Fruit fly (Drosophila melanogaster) whole organism, embryonic: ENCODE data around the gene Sox100B.

Source experiments
- Antp ChIP-seq: fragments of 200-800 bp; sonication (Bioruptor generic); optimal IDR thresholded peaks from 3 replicates; lab custom pipeline; 2016; ENCODE audit warnings: missing biosample characterization, missing genetic modification characterization
- CG11247 ChIP-seq: fragments of 200-800 bp; sonication (Bioruptor generic); IDR thresholded peaks from 2 replicates; pipeline ENCODE4 v1.3.6; 2022; ENCODE audit warnings: missing biosample characterization, missing genetic modification characterization
- CG11398 ChIP-seq: fragments of 200-800 bp; sonication (Bioruptor generic); optimal IDR thresholded peaks from 2 replicates; lab custom pipeline; 2016; ENCODE audit warnings: missing biosample characterization, missing genetic modification characterization
- CG11695 ChIP-seq: fragments of 200-800 bp; sonication (Bioruptor generic); IDR thresholded peaks from 3 replicates; pipeline ENCODE4 v1.3.6; 2022; ENCODE audit warnings: missing biosample characterization, missing genetic modification characterization
- CG12071 ChIP-seq: fragments of 200-800 bp; sonication (Bioruptor generic); optimal IDR thresholded peaks from 3 replicates; lab custom pipeline; 2018; ENCODE audit warnings: missing biosample characterization, mild to moderate bottlenecking, missing genetic modification characterization
- CG12219 ChIP-seq: fragments of 200-800 bp; sonication (Bioruptor generic); optimal IDR thresholded peaks from 3 replicates; lab custom pipeline; 2018; ENCODE audit warnings: missing biosample characterization, mild to moderate bottlenecking, missing genetic modification characterization
- CG12299 ChIP-seq: fragments of 200-800 bp; sonication (Bioruptor generic); optimal IDR thresholded peaks from 2 replicates; lab custom pipeline; 2018; ENCODE audit warnings: missing biosample characterization, mild to moderate bottlenecking, missing genetic modification characterization
- CG13775 ChIP-seq: fragments of 200-800 bp; sonication (Bioruptor generic); optimal IDR thresholded peaks from 3 replicates; lab custom pipeline; 2017; ENCODE audit warnings: missing biosample characterization, mild to moderate bottlenecking, missing genetic modification characterization
- CG14050 ChIP-seq: fragments of 200-800 bp; sonication (Bioruptor generic); IDR thresholded peaks from 3 replicates; pipeline ENCODE4 v1.3.6; 2022; ENCODE audit warnings: missing biosample characterization, missing genetic modification characterization
- CG14965 ChIP-seq: fragments of 200-800 bp; sonication (Bioruptor generic); optimal IDR thresholded peaks from 2 replicates; lab custom pipeline; 2016; ENCODE audit warnings: missing biosample characterization, missing genetic modification characterization, borderline replicate concordance
- CG1647 ChIP-seq: fragments of 200-800 bp; sonication (Bioruptor generic); optimal IDR thresholded peaks from 3 replicates; lab custom pipeline; 2016; ENCODE audit warnings: missing biosample characterization, missing genetic modification characterization
- CG31388 ChIP-seq: fragments of 200-800 bp; sonication (Bioruptor generic); optimal IDR thresholded peaks from 2 replicates; lab custom pipeline; 2016; ENCODE audit warnings: missing biosample characterization, missing genetic modification characterization
- CG31441 ChIP-seq: fragments of 200-800 bp; sonication (Bioruptor generic); IDR thresholded peaks from 2 replicates; pipeline ENCODE4 v1.3.6; 2022; ENCODE audit warnings: missing biosample characterization, missing genetic modification characterization
- CG6254 ChIP-seq: fragments of 200-800 bp; sonication (Bioruptor generic); optimal IDR thresholded peaks from 3 replicates; lab custom pipeline; 2017; ENCODE audit warnings: mild to moderate bottlenecking, missing biosample characterization, missing genetic modification reagents, missing genetic modification characterization
- CG6683 ChIP-seq: fragments of 200-800 bp; sonication (Bioruptor generic); optimal IDR thresholded peaks from 2 replicates; lab custom pipeline; 2017; ENCODE audit warnings: missing biosample characterization, mild to moderate bottlenecking, missing genetic modification characterization, missing genetic modification reagents
- CG7556 ChIP-seq: fragments of 200-800 bp; sonication (Bioruptor generic); optimal IDR thresholded peaks from 2 replicates; lab custom pipeline; 2017; ENCODE audit warnings: missing biosample characterization, mild to moderate bottlenecking, missing genetic modification characterization
- CG7987 ChIP-seq: fragments of 200-800 bp; sonication (Bioruptor generic); optimal IDR thresholded peaks from 2 replicates; lab custom pipeline; 2018; ENCODE audit warnings: missing biosample characterization, mild to moderate bottlenecking, missing genetic modification characterization, moderate library complexity
- CG9932 ChIP-seq: fragments of 200-800 bp; sonication (Bioruptor generic); IDR thresholded peaks from 2 replicates; pipeline ENCODE4 v1.3.6; 2022; ENCODE audit warnings: missing biosample characterization, missing genetic modification characterization
- CoRest ChIP-seq: fragments of 200-800 bp; sonication (Bioruptor generic); optimal IDR thresholded peaks from 3 replicates; lab custom pipeline; 2018; ENCODE audit warnings: missing biosample characterization, mild to moderate bottlenecking, missing genetic modification characterization, moderate library complexity
- D19B ChIP-seq: fragments of 200-800 bp; sonication (Bioruptor generic); optimal IDR thresholded peaks from 2 replicates; lab custom pipeline; 2017; ENCODE audit warnings: missing biosample characterization, mild to moderate bottlenecking, missing genetic modification characterization
- Dek ChIP-seq: fragments of 200-800 bp; sonication (Bioruptor generic); optimal IDR thresholded peaks from 3 replicates; lab custom pipeline; 2019; ENCODE audit warnings: missing biosample characterization, mild to moderate bottlenecking, missing genetic modification characterization, moderate library complexity
- Dfd ChIP-seq, 2 experiments: fragments of >200 bp; optimal IDR thresholded peaks; 2 replicates each; lab custom pipeline; 2017; ENCODE audit warnings: missing biosample characterization in 2 of 2, missing genetic modification characterization in 2 of 2
- Drgx ChIP-seq: fragments of 200-800 bp; sonication (Bioruptor generic); IDR thresholded peaks from 2 replicates; pipeline ENCODE4 v1.3.6; 2022; ENCODE audit warnings: missing biosample characterization, missing genetic modification characterization
- Gug ChIP-seq: fragments of 200-800 bp; sonication (Bioruptor generic); IDR thresholded peaks from 4 replicates; pipeline ENCODE4 v1.3.6; 2022; ENCODE audit warnings: missing biosample characterization, missing genetic modification characterization
- H2.0 ChIP-seq: fragments of 200-800 bp; sonication (Bioruptor generic); IDR thresholded peaks from 2 replicates; pipeline ENCODE4 v1.3.6; 2022; ENCODE audit warnings: missing biosample characterization, missing genetic modification characterization
- Hr78 ChIP-seq, 2 experiments: fragments of 200-800 bp in 1 of 2; fragments of >200 bp in 1 of 2; sonication (Bioruptor generic) in 1 of 2; optimal IDR thresholded peaks; 2 replicates each; lab custom pipeline; 2017 to 2019; ENCODE audit warnings: missing biosample characterization in 2 of 2, missing genetic modification characterization in 2 of 2, mild to moderate bottlenecking in 1 of 2, moderate library complexity in 1 of 2
- Kr ChIP-seq: fragments of 200-800 bp; sonication (Bioruptor generic); optimal IDR thresholded peaks from 2 replicates; lab custom pipeline; 2017; ENCODE audit warnings: missing biosample characterization, mild to moderate bottlenecking, missing genetic modification characterization
- Mad ChIP-seq: fragments of 200-800 bp; sonication (Bioruptor generic); optimal IDR thresholded peaks from 2 replicates; lab custom pipeline; 2016; ENCODE audit warnings: missing biosample characterization, missing genetic modification characterization
- Max ChIP-seq: fragments of 200-800 bp; sonication (Bioruptor generic); optimal IDR thresholded peaks from 2 replicates; lab custom pipeline; 2016; ENCODE audit warnings: missing biosample characterization, mild to moderate bottlenecking, missing genetic modification characterization
- NC2α ChIP-seq: fragments of 200-800 bp; sonication (Bioruptor generic); optimal IDR thresholded peaks from 2 replicates; lab custom pipeline; 2016; ENCODE audit warnings: missing biosample characterization, missing genetic modification characterization
- NK7.1 ChIP-seq: fragments of 200-800 bp; sonication (Bioruptor generic); optimal IDR thresholded peaks from 3 replicates; lab custom pipeline; 2016; ENCODE audit warnings: missing biosample characterization, missing genetic modification characterization
- NfI ChIP-seq: fragments of 200-800 bp; sonication (Bioruptor generic); optimal IDR thresholded peaks from 3 replicates; lab custom pipeline; 2018; ENCODE audit warnings: missing biosample characterization, mild to moderate bottlenecking, missing genetic modification characterization, moderate library complexity
- Oaz ChIP-seq: fragments of 200-800 bp; sonication (Bioruptor generic); IDR thresholded peaks from 2 replicates; pipeline ENCODE4 v1.3.6; 2022; ENCODE audit warnings: missing biosample characterization, missing genetic modification characterization
- ato ChIP-seq: fragments of 200-800 bp; sonication (Bioruptor generic); IDR thresholded peaks from 2 replicates; pipeline ENCODE4 v1.3.6; 2022; ENCODE audit warnings: missing biosample characterization, missing genetic modification characterization; ENCODE audit not compliant: partially characterized antibody
- bsh ChIP-seq, 2 experiments: fragments of 200-800 bp; sonication (Bioruptor generic); optimal IDR thresholded peaks; 2 replicates each; lab custom pipeline; 2017 to 2018; ENCODE audit warnings: mild to moderate bottlenecking in 2 of 2, missing biosample characterization in 2 of 2, missing genetic modification characterization in 2 of 2, moderate library complexity in 1 of 2
- chif ChIP-seq, 2 experiments: fragments of 200-800 bp; sonication (Bioruptor generic); optimal IDR thresholded peaks; 3 replicates each; lab custom pipeline; 2016; ENCODE audit warnings: missing biosample characterization in 2 of 2, missing genetic modification characterization in 2 of 2
- en ChIP-seq: fragments of 200-800 bp; sonication (Bioruptor generic); optimal IDR thresholded peaks from 2 replicates; lab custom pipeline; 2016; ENCODE audit warnings: missing biosample characterization, missing genetic modification characterization
- ewg ChIP-seq: fragments of 200-800 bp; sonication (Bioruptor generic); optimal IDR thresholded peaks from 3 replicates; lab custom pipeline; 2017; ENCODE audit warnings: mild to moderate bottlenecking, missing biosample characterization, missing genetic modification reagents, missing genetic modification characterization
- fru ChIP-seq: fragments of >200 bp; optimal IDR thresholded peaks from 2 replicates; lab custom pipeline; 2017
- gce ChIP-seq: fragments of 200-800 bp; sonication (Bioruptor generic); IDR thresholded peaks from 3 replicates; pipeline ENCODE4 v1.3.6; 2022; ENCODE audit warnings: missing biosample characterization, missing genetic modification characterization
- lmd ChIP-seq: fragments of 200-800 bp; sonication (Bioruptor generic); IDR thresholded peaks from 2 replicates; pipeline ENCODE4 v1.3.6; 2022; ENCODE audit warnings: missing biosample characterization, missing genetic modification characterization
- mam ChIP-seq: fragments of 200-800 bp; sonication (Bioruptor generic); optimal IDR thresholded peaks from 3 replicates; lab custom pipeline; 2016; ENCODE audit warnings: missing biosample characterization, missing genetic modification characterization
- mld ChIP-seq: fragments of 200-800 bp; sonication (Bioruptor generic); IDR thresholded peaks from 3 replicates; pipeline ENCODE4 v1.3.6; 2022; ENCODE audit warnings: missing biosample characterization, missing genetic modification characterization; ENCODE audit not compliant: partially characterized antibody
- pb ChIP-seq: fragments of 200-800 bp; sonication (Bioruptor generic); optimal IDR thresholded peaks from 3 replicates; lab custom pipeline; 2016; ENCODE audit warnings: missing biosample characterization, missing genetic modification characterization
- pzg ChIP-seq: fragments of 200-800 bp; sonication (Bioruptor generic); optimal IDR thresholded peaks from 3 replicates; lab custom pipeline; 2018; ENCODE audit warnings: missing biosample characterization, mild to moderate bottlenecking, missing genetic modification characterization, moderate library complexity
- sug ChIP-seq: fragments of 200-800 bp; optimal IDR thresholded peaks from 2 replicates; lab custom pipeline; 2019; ENCODE audit warnings: missing biosample characterization, mild to moderate bottlenecking, missing genetic modification characterization, moderate library complexity
- trh ChIP-seq: fragments of 200-800 bp; sonication (Bioruptor generic); optimal IDR thresholded peaks from 2 replicates; lab custom pipeline; 2016; ENCODE audit warnings: missing biosample characterization, missing genetic modification characterization
- twi ChIP-seq: fragments of 200-800 bp; optimal IDR thresholded peaks from 2 replicates; lab custom pipeline; 2019; ENCODE audit warnings: missing biosample characterization, mild to moderate bottlenecking, missing genetic modification characterization, moderate library complexity
- zfh1 ChIP-seq: fragments of 200-800 bp; sonication (Bioruptor generic); IDR thresholded peaks from 3 replicates; pipeline ENCODE4 v1.3.6; 2022; ENCODE audit warnings: missing biosample characterization, missing genetic modification characterization

Sox100B gene

dm6 chr3R:31059807-31060707 lies 5.0 kb upstream of the Sox100B start (continued):
- TF ChIP-seq CG11398, result no peak
- TF ChIP-seq CG12299 (tag; lab: Kevin White, UChicago), result no peak
- TF ChIP-seq Max (GFP tag; lab: Kevin White, UChicago), result no peak
- TF ChIP-seq CG7556 (GFP tag; lab: Kevin White, UChicago), result peak; percentile 9
- TF ChIP-seq twi (tag; lab: Kevin White, UChicago), result no peak
- TF ChIP-seq CG7987, result no peak
- TF ChIP-seq Dfd (GFP tag; optimal IDR thresholded peaks at IDR 0.05; lab: Kevin White, UChicago), result no peak
- TF ChIP-seq CG13775 (GFP tag; lab: Kevin White, UChicago), result peak; percentile 33
- TF ChIP-seq ato (GFP tag; lab: Robert Waterston, UW), result no peak
- no peak for TF ChIP-seq Dek
- TF ChIP-seq Hr78 (GFP tag; optimal IDR thresholded peaks at IDR 0.05; lab: Kevin White, UChicago), result no peak
- no peak; the same call in 1 of the 2 replicates for TF ChIP-seq CG31441 (GFP tag; lab: Robert Waterston, UW)
- TF ChIP-seq CG12071 (GFP tag; lab: Kevin White, UChicago), result no peak
- TF ChIP-seq mam (GFP tag; lab: Kevin White, UChicago), result peak; percentile 55
- TF ChIP-seq lmd (GFP tag; lab: Robert Waterston, UW), result peak; percentile 25; the same call in 1 of the 2 replicates
- TF ChIP-seq CG6683 (GFP tag; lab: Kevin White, UChicago), result no peak
- TF ChIP-seq CG11247, result no peak
- peak in 1 of 2 experiments; percentile 61 for TF ChIP-seq bsh (GFP tag; optimal IDR thresholded peaks at IDR 0.05; lab: Kevin White, UChicago)
- TF ChIP-seq Antp (GFP tag; lab: Kevin White, UChicago), result peak; percentile 63
- TF ChIP-seq Oaz, result no peak; the same call in 1 of the 2 replicates
- no peak for TF ChIP-seq pzg (GFP tag; lab: Kevin White, UChicago)
- peak; percentile 57 for TF ChIP-seq NfI (GFP tag; lab: Kevin White, UChicago)
- TF ChIP-seq pb, result no peak
- no peak for TF ChIP-seq H2.0 (GFP tag; lab: Robert Waterston, UW)
- TF ChIP-seq CG1647 (GFP tag; lab: Kevin White, UChicago), result no peak
- no peak for TF ChIP-seq fru (lab: Kevin White, UChicago)
- peak; percentile 79 for TF ChIP-seq D19B (GFP tag; lab: Kevin White, UChicago)
- TF ChIP-seq zfh1, result peak; percentile 49; the same call in 1 of the 3 replicates
- peak; percentile 54 for TF ChIP-seq CG9932 (GFP tag; lab: Robert Waterston, UW)
- TF ChIP-seq CG31388 (GFP tag; lab: Kevin White, UChicago), result no peak
- TF ChIP-seq CG14965 (GFP tag; lab: Kevin White, UChicago), result no peak
- TF ChIP-seq CG12219 (GFP tag; lab: Kevin White, UChicago), result no peak
- peak; percentile 16 for TF ChIP-seq NC2α (GFP tag; lab: Kevin White, UChicago)
- TF ChIP-seq en (GFP tag; lab: Kevin White, UChicago), result no peak
- peak; percentile 14 for TF ChIP-seq CoRest (tag; lab: Kevin White, UChicago)
- peak; percentile 11 for TF ChIP-seq Mad (GFP tag; lab: Kevin White, UChicago)
- peak; percentile 80 for TF ChIP-seq ewg (GFP tag; lab: Kevin White, UChicago)
- TF ChIP-seq CG11695 (GFP tag; lab: Robert Waterston, UW), result peak; percentile 46; the same call in 1 of the 3 replicates
- peak; percentile 18 for TF ChIP-seq trh (GFP tag; lab: Kevin White, UChicago)
- no peak for TF ChIP-seq gce
- TF ChIP-seq CG14050, result peak; percentile 38; the same call in 2 of the 3 replicates
- TF ChIP-seq chif (GFP tag; optimal IDR thresholded peaks at IDR 0.05; lab: Kevin White, UChicago), result peak in 1 of 2 experiments; percentile 9
- peak; percentile 15 for TF ChIP-seq sug (tag; lab: Kevin White, UChicago)
- no peak for TF ChIP-seq Kr (GFP tag; lab: Kevin White, UChicago)
- peak; percentile 43; the same call in 1 of the 4 replicates for TF ChIP-seq Gug (GFP tag; lab: Robert Waterston, UW)
- peak; percentile 74 for TF ChIP-seq Drgx (GFP tag; lab: Robert Waterston, UW)
- peak; percentile 14 for TF ChIP-seq CG6254
- no peak for TF ChIP-seq mld (GFP tag; lab: Robert Waterston, UW)
- no peak for TF ChIP-seq NK7.1
